Worm (Caenorhabditis elegans) whole organism, L1 larva: ENCODE data around the gene Y46G5A.8.

Experiments used
- ceh-82 ChIP-seq, 3 experiments: fragments of 150-350 bp in 1 of 3; sonication (generic microtip) in 2 of 3; optimal IDR thresholded peaks; 2 replicates each; lab custom pipeline; 2014 to 2017; ENCODE audit warnings: missing biosample characterization in 3 of 3, missing genetic modification characterization in 3 of 3
- dsc-1 ChIP-seq: sonication (generic microtip); optimal IDR thresholded peaks from 2 replicates; lab custom pipeline; 2016; ENCODE audit warnings: mild to moderate bottlenecking, missing genetic modification characterization, missing compliant biosample characterization
- efl-3 ChIP-seq: fragments of 200-800 bp; sonication (Bioruptor generic); optimal IDR thresholded peaks from 2 replicates; lab custom pipeline; 2018; ENCODE audit warnings: mild to moderate bottlenecking, missing genetic modification characterization, missing compliant biosample characterization
- egl-27 ChIP-seq, 2 experiments: fragments of 150-350 bp in 1 of 2; sonication (generic microtip); optimal IDR thresholded peaks; 3 replicates each; lab custom pipeline; 2017 to 2018; ENCODE audit warnings: missing biosample characterization in 2 of 2, missing genetic modification characterization in 2 of 2, missing genetic modification reagents in 2 of 2
- fkh-10 ChIP-seq: sonication (generic microtip); optimal IDR thresholded peaks from 2 replicates; lab custom pipeline; 2017; ENCODE audit warnings: missing biosample characterization, missing genetic modification reagents, missing genetic modification characterization
- nhr-11 ChIP-seq: fragments of 150-350 bp; optimal IDR thresholded peaks from 2 replicates; lab custom pipeline; 2014; ENCODE audit warnings: missing biosample characterization, missing genetic modification characterization
- skn-1 ChIP-seq: fragments of 150-350 bp; optimal IDR thresholded peaks from 2 replicates; lab custom pipeline; 2014; ENCODE audit warnings: missing biosample characterization, missing genetic modification characterization
- snpc-4 ChIP-seq: fragments of 150-350 bp; optimal IDR thresholded peaks from 2 replicates; lab custom pipeline; 2014; ENCODE audit warnings: missing biosample characterization, missing genetic modification characterization
- unc-62 ChIP-seq: fragments of 150-350 bp; optimal IDR thresholded peaks from 2 replicates; lab custom pipeline; 2014; ENCODE audit warnings: missing biosample characterization, missing genetic modification reagents, missing genetic modification characterization
- vab-15 ChIP-seq: sonication (generic microtip); optimal IDR thresholded peaks from 2 replicates; lab custom pipeline; 2017; ENCODE audit warnings: missing genotype, mild to moderate bottlenecking, missing genetic modification characterization, missing compliant biosample characterization
- ztf-11 ChIP-seq, 2 experiments: sonication (generic microtip); optimal IDR thresholded peaks; 2 replicates each; lab custom pipeline; 2016 to 2017; ENCODE audit warnings: missing genetic modification characterization in 2 of 2, missing biosample characterization in 1 of 2, missing compliant biosample characterization in 1 of 2

DNA sequence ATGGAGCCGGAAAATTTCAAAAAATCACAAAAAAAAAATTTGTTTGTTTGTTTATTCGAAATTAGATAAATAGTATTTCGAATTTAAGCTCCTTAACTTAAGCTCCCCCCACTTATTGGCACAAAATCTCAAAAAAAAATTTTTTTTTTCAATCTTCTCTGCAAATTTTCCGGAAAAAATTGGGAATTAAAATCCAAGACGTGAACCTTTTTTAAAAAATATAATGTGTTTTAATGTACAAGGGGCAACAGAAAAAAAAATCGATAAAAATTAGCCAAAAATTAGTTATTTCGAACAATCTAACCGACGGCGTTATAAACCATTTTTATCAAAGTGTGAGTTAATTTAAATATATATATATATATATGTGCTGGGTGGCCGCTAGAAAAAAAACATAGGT is 18.3 kb downstream of the Y46G5A.8 start, which contains the start of gene Y46G5A.14:
- TF ChIP-seq efl-3 (GFP tag; lab: Kevin White, UChicago): no peak
- no peak for TF ChIP-seq dsc-1
- TF ChIP-seq fkh-10: no peak
- no peak for TF ChIP-seq snpc-4
- no peak for TF ChIP-seq egl-27 (tag; optimal IDR thresholded peaks at IDR 0.05; lab: Kevin White, UChicago)
- TF ChIP-seq skn-1 (tag; lab: Kevin White, UChicago): no peak
- no peak for TF ChIP-seq ceh-82 (tag; optimal IDR thresholded peaks at IDR 0.05; lab: Kevin White, UChicago)
- no peak for TF ChIP-seq ztf-11 (tag; optimal IDR thresholded peaks at IDR 0.05; lab: Kevin White, UChicago)
- no peak for TF ChIP-seq nhr-11 (tag; lab: Kevin White, UChicago)
- no peak for TF ChIP-seq unc-62 (GFP tag; lab: Kevin White, UChicago)
- TF ChIP-seq vab-15: no peak
